Worm (Caenorhabditis elegans) whole organism, L2 larva: ENCODE results near the gene F54C4.4.

Experiments
- C34F6.9 ChIP-seq: fragments of 150-350 bp; optimal IDR thresholded peaks from 2 replicates; lab custom pipeline; 2014; ENCODE audit warnings: missing biosample characterization, missing genetic modification characterization
- F13H6.1 ChIP-seq: sonication (generic microtip); optimal IDR thresholded peaks from 2 replicates; lab custom pipeline; 2016; ENCODE audit warnings: missing genetic modification characterization, missing compliant biosample characterization
- R02D3.7 ChIP-seq: fragments of 150-350 bp; optimal IDR thresholded peaks from 2 replicates; lab custom pipeline; 2014; ENCODE audit warnings: missing biosample characterization, missing genetic modification characterization
- Y55F3AM.14 ChIP-seq: fragments of 200-800 bp; sonication (Bioruptor generic); optimal IDR thresholded peaks from 2 replicates; lab custom pipeline; 2018; ENCODE audit warnings: mild to moderate bottlenecking, missing genetic modification characterization, missing compliant biosample characterization
- ZK546.5 ChIP-seq: sonication (generic microtip); optimal IDR thresholded peaks from 2 replicates; lab custom pipeline; 2017; ENCODE audit warnings: missing biosample characterization, missing genetic modification characterization
- aly-2 ChIP-seq: fragments of 150-350 bp; optimal IDR thresholded peaks from 2 replicates; lab custom pipeline; 2014; ENCODE audit warnings: missing biosample characterization, missing genetic modification characterization
- ama-1 ChIP-seq: fragments of 150-350 bp; optimal IDR thresholded peaks from 2 replicates; lab custom pipeline; 2018; ENCODE audit warnings: inconsistent platforms
- blmp-1 ChIP-seq: sonication (generic microtip); optimal IDR thresholded peaks from 2 replicates; lab custom pipeline; 2017; ENCODE audit warnings: missing genetic modification characterization, mild to moderate bottlenecking, missing compliant biosample characterization, antibody characterized with exemption, moderate library complexity; ENCODE audit not compliant: insufficient read depth
- ceh-16 ChIP-seq: fragments of 150-350 bp; optimal IDR thresholded peaks from 2 replicates; lab custom pipeline; 2014; ENCODE audit warnings: missing biosample characterization, missing genetic modification characterization
- ceh-82 ChIP-seq: fragments of 150-350 bp; optimal IDR thresholded peaks from 2 replicates; lab custom pipeline; 2014; ENCODE audit warnings: missing biosample characterization, missing genetic modification characterization
- crh-2 ChIP-seq: sonication (generic microtip); optimal IDR thresholded peaks from 2 replicates; lab custom pipeline; 2017; ENCODE audit warnings: missing biosample characterization, missing genetic modification characterization
- dmd-4 ChIP-seq: sonication (generic microtip); optimal IDR thresholded peaks from 2 replicates; lab custom pipeline; 2017; ENCODE audit warnings: missing biosample characterization, missing genetic modification characterization
- egl-27 ChIP-seq: sonication (generic microtip); optimal IDR thresholded peaks from 3 replicates; lab custom pipeline; 2017; ENCODE audit warnings: missing biosample characterization, missing genetic modification reagents, missing genetic modification characterization
- elt-1 ChIP-seq: fragments of 150-350 bp; optimal IDR thresholded peaks from 2 replicates; lab custom pipeline; 2014; ENCODE audit warnings: missing biosample characterization, missing genetic modification characterization
- elt-3 ChIP-seq: sonication (generic microtip); optimal IDR thresholded peaks from 2 replicates; lab custom pipeline; 2017; ENCODE audit warnings: missing biosample characterization, missing genetic modification characterization
- fos-1 ChIP-seq: fragments of 150-350 bp; optimal IDR thresholded peaks from 2 replicates; lab custom pipeline; 2014; ENCODE audit warnings: missing biosample characterization, missing genetic modification characterization
- gmeb-1 ChIP-seq: fragments of 150-350 bp; optimal IDR thresholded peaks from 2 replicates; lab custom pipeline; 2014; ENCODE audit warnings: missing biosample characterization, missing genetic modification characterization
- lin-11 ChIP-seq: fragments of 150-350 bp; sonication (generic microtip); optimal IDR thresholded peaks from 2 replicates; lab custom pipeline; 2014; ENCODE audit warnings: missing biosample characterization, missing genetic modification characterization, inconsistent platforms, mixed read lengths
- lin-13 ChIP-seq: fragments of 150-350 bp; optimal IDR thresholded peaks from 2 replicates; lab custom pipeline; 2014; ENCODE audit warnings: missing biosample characterization, missing genetic modification reagents, missing genetic modification characterization
- lin-39 ChIP-seq: fragments of 150-350 bp; optimal IDR thresholded peaks from 2 replicates; lab custom pipeline; 2014; ENCODE audit warnings: missing biosample characterization, missing genetic modification reagents, missing genetic modification characterization
- lsy-2 ChIP-seq, 2 experiments: fragments of 150-350 bp in 1 of 2; sonication (generic microtip) in 1 of 2; optimal IDR thresholded peaks; 2 replicates each; lab custom pipeline; 2014 to 2017; ENCODE audit warnings: missing biosample characterization in 2 of 2, missing genetic modification characterization in 2 of 2
- mab-5 ChIP-seq: fragments of 150-350 bp; optimal IDR thresholded peaks from 2 replicates; lab custom pipeline; 2014; ENCODE audit warnings: missing biosample characterization, missing genetic modification characterization
- mbf-1 ChIP-seq: sonication (generic microtip); optimal IDR thresholded peaks from 2 replicates; lab custom pipeline; 2017; ENCODE audit warnings: missing biosample characterization, missing genetic modification characterization
- mdl-1 ChIP-seq, 2 experiments: fragments of 150-350 bp in 1 of 2; sonication (generic microtip) in 1 of 2; optimal IDR thresholded peaks; 2 replicates each; lab custom pipeline; 2017; ENCODE audit warnings: missing biosample characterization in 2 of 2, missing genetic modification characterization in 2 of 2
- nhr-10 ChIP-seq: sonication (generic microtip); optimal IDR thresholded peaks from 2 replicates; lab custom pipeline; 2017; ENCODE audit warnings: missing biosample characterization, missing genetic modification characterization
- nhr-12 ChIP-seq: fragments of 150-350 bp; optimal IDR thresholded peaks from 2 replicates; lab custom pipeline; 2014; ENCODE audit warnings: missing biosample characterization, missing genetic modification characterization
- nhr-129 ChIP-seq: fragments of 150-350 bp; optimal IDR thresholded peaks from 2 replicates; lab custom pipeline; 2014; ENCODE audit warnings: missing biosample characterization, missing genetic modification characterization
- nhr-21 ChIP-seq: fragments of 150-350 bp; optimal IDR thresholded peaks from 2 replicates; lab custom pipeline; 2014; ENCODE audit warnings: missing biosample characterization, missing genetic modification characterization
- nhr-237 ChIP-seq: fragments of 150-350 bp; optimal IDR thresholded peaks from 2 replicates; lab custom pipeline; 2014; ENCODE audit warnings: missing biosample characterization, missing genetic modification characterization
- nhr-25 ChIP-seq: fragments of 150-350 bp; sonication (generic microtip); optimal IDR thresholded peaks from 3 replicates; lab custom pipeline; 2014; ENCODE audit warnings: missing biosample characterization, missing genetic modification characterization
- nhr-6 ChIP-seq: fragments of 150-350 bp; optimal IDR thresholded peaks from 2 replicates; lab custom pipeline; 2014; ENCODE audit warnings: missing biosample characterization, missing genetic modification characterization
- nhr-77 ChIP-seq: fragments of 150-350 bp; optimal IDR thresholded peaks from 2 replicates; lab custom pipeline; 2014; ENCODE audit warnings: missing biosample characterization, missing genetic modification characterization
- peb-1 ChIP-seq: fragments of 150-350 bp; optimal IDR thresholded peaks from 2 replicates; lab custom pipeline; 2014; ENCODE audit warnings: missing biosample characterization, missing genetic modification characterization
- sem-4 ChIP-seq: fragments of 150-350 bp; optimal IDR thresholded peaks from 2 replicates; lab custom pipeline; 2014; ENCODE audit warnings: missing biosample characterization, missing genetic modification reagents, missing genetic modification characterization
- skn-1 ChIP-seq: sonication (generic microtip); optimal IDR thresholded peaks from 2 replicates; lab custom pipeline; 2017; ENCODE audit warnings: missing biosample characterization, missing genetic modification characterization
- sma-3 ChIP-seq: sonication (generic microtip); optimal IDR thresholded peaks from 2 replicates; lab custom pipeline; 2016; ENCODE audit warnings: missing genetic modification reagents, missing genetic modification characterization, missing compliant biosample characterization
- sma-9 ChIP-seq, 2 experiments: fragments of 150-350 bp in 1 of 2; sonication (generic microtip) in 1 of 2; optimal IDR thresholded peaks; 2 replicates each; lab custom pipeline; 2014 to 2016; ENCODE audit warnings: missing genetic modification characterization in 2 of 2, mild to moderate bottlenecking in 1 of 2, missing biosample characterization in 1 of 2, missing compliant biosample characterization in 1 of 2, missing genetic modification reagents in 1 of 2, moderate library complexity in 1 of 2
- snpc-4 ChIP-seq: fragments of 150-350 bp; optimal IDR thresholded peaks from 2 replicates; lab custom pipeline; 2014; ENCODE audit warnings: missing biosample characterization, missing genetic modification characterization
- unc-39 ChIP-seq: fragments of 150-350 bp; optimal IDR thresholded peaks from 2 replicates; lab custom pipeline; 2014; ENCODE audit warnings: missing biosample characterization, missing genetic modification characterization
- unc-55 ChIP-seq: fragments of 150-350 bp; sonication (generic microtip); optimal IDR thresholded peaks from 3 replicates; lab custom pipeline; 2014; ENCODE audit warnings: missing biosample characterization, missing genetic modification reagents, missing genetic modification characterization
- zag-1 ChIP-seq: fragments of 150-350 bp; optimal IDR thresholded peaks from 2 replicates; lab custom pipeline; 2014; ENCODE audit warnings: missing biosample characterization, missing genetic modification characterization
- ztf-11 ChIP-seq: sonication (generic microtip); optimal IDR thresholded peaks from 2 replicates; lab custom pipeline; 2017; ENCODE audit warnings: missing biosample characterization, missing genetic modification characterization
- ztf-4 ChIP-seq: fragments of 150-350 bp; optimal IDR thresholded peaks from 2 replicates; lab custom pipeline; 2014; ENCODE audit warnings: missing biosample characterization, missing genetic modification characterization

F54C4.4 gene

DNA sequence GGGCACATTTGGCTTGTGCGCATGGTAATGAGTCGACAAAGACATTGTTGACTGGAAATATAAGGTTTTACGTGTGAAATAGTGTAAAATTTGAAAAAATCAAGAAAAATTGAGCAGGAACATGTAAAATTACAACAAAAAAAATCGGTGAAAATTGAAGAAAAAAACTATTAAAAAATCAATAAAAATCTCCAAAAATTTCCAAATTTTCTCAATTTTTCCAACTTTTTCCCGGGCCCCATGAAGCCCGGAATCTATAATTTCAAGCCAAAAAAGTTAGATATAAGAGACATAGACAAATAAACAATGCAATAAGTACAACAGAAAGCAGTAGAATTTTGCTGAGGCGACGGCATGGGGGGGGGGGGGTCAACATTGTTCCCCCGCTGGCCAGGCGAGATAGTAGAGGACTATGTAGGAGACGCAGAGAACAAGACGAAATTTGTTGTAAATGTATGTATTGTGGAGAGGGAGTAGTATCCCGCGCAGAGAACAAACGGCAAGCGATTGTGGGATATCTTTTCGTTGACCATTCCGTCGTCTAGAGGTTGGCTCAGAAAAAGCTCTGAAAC is 7.7 kb upstream of the F54C4.4 start, which contains the start of gene pat-4:
Gene pat-4 (minus strand): TSS at position 51 of the 572 bp plus-strand sequence.
- TF ChIP-seq unc-55 (GFP tag; lab: Kevin White, UChicago) (peak; percentile 17), Y55F3AM.14 (GFP tag; lab: Kevin White, UChicago) (no peak), nhr-6 (tag; lab: Kevin White, UChicago) (no peak), nhr-129 (tag; lab: Kevin White, UChicago) (no peak), lsy-2 (tag; optimal IDR thresholded peaks at IDR 0.05; lab: Kevin White, UChicago) (no peak), ceh-16 (peak; percentile 38), dmd-4 (tag; lab: Kevin White, UChicago) (no peak), C34F6.9 (peak; percentile 20), fos-1 (no peak), nhr-25 (tag; lab: Kevin White, UChicago) (peak; percentile 25), ztf-4 (tag; lab: Kevin White, UChicago) (no peak), ztf-11 (tag; lab: Kevin White, UChicago) (no peak), nhr-237 (tag; lab: Kevin White, UChicago) (no peak), sma-9 (GFP tag; optimal IDR thresholded peaks at IDR 0.05; lab: Kevin White, UChicago) (peak; percentile 36), sma-9 (tag; optimal IDR thresholded peaks at IDR 0.05; lab: Kevin White, UChicago) (no peak), crh-2 (tag; lab: Kevin White, UChicago) (no peak), aly-2 (tag; lab: Kevin White, UChicago) (no peak), nhr-77 (tag; lab: Kevin White, UChicago) (no peak), nhr-12 (tag; lab: Kevin White, UChicago) (no peak), sma-3 (GFP tag; lab: Kevin White, UChicago) (peak; percentile 29), elt-3 (tag; lab: Kevin White, UChicago) (no peak), elt-1 (tag; lab: Kevin White, UChicago) (no peak), lin-11 (tag; lab: Kevin White, UChicago) (no peak), F13H6.1 (tag; lab: Kevin White, UChicago) (peak; percentile 72), ZK546.5 (tag; lab: Kevin White, UChicago) (no peak), lin-39 (tag; lab: Kevin White, UChicago) (no peak), blmp-1 (tag; lab: Kevin White, UChicago) (no peak), ceh-82 (tag; lab: Kevin White, UChicago) (no peak), R02D3.7 (tag; lab: Kevin White, UChicago) (no peak), unc-39 (tag; lab: Kevin White, UChicago) (no peak), nhr-10 (tag; lab: Kevin White, UChicago) (no peak), mbf-1 (tag; lab: Kevin White, UChicago) (no peak), snpc-4 (tag; lab: Kevin White, UChicago) (no peak), mab-5 (tag; lab: Kevin White, UChicago) (no peak), zag-1 (tag; lab: Kevin White, UChicago) (no peak), sem-4 (tag; lab: Kevin White, UChicago) (no peak)
- TF ChIP-seq, all 48 proteins: peak for 7

DNA sequence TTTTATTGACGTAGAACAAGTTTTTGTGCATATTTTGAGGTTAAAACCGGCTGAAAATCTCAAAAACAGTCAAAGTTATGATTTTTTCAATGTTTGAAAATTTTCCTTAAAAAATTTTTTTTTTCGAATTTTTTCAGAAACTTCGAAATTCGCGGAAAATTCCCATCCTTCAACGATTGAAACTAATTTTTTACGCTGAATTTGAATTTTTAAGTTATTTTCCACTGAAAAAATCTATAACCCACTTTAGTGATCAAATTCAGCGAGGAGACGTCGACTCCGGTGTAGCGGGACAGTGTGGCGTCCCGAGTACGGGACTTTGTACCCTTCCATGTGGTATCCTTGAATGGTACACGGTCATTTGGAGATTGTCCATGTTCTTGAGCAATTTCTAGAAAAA is 5.1 kb upstream of the F54C4.4 start:
- TF ChIP-seq sem-4 (tag; lab: Kevin White, UChicago) (no peak), zag-1 (tag; lab: Kevin White, UChicago) (no peak)

DNA sequence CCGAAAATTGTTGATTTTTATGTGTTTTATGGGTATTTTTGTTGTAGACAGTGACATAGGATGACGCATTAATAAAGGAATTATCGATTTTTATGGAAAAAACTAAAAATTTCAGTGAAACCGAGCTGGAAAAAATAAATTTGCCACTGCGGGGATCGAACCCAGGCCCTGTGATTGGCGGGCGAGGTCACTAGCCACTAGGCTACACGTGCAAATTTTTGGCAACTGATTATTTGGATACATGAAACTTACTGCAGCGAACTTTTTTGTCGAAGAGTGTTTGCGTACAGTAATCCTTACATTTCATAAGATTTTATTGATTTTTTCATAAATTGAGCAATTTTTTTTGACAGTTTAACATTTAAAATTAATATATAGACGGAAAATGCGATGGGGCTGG is 2.0 kb upstream of the F54C4.4 start:
- no peak for TF ChIP-seq nhr-12 (tag; lab: Kevin White, UChicago)
- TF ChIP-seq lsy-2 (tag; optimal IDR thresholded peaks at IDR 0.05; lab: Kevin White, UChicago): peak; percentile 17 to 62
- no peak for TF ChIP-seq lin-11 (tag; lab: Kevin White, UChicago)
- TF ChIP-seq fos-1: peak; percentile 49
- peak; percentile 44 for TF ChIP-seq nhr-21 (tag; lab: Kevin White, UChicago)
- TF ChIP-seq blmp-1 (tag; lab: Kevin White, UChicago): no peak
- TF ChIP-seq F13H6.1 (tag; lab: Kevin White, UChicago): no peak
- no peak for TF ChIP-seq lin-13 (GFP tag; lab: Kevin White, UChicago)
- TF ChIP-seq ama-1 (lab: Kevin White, UChicago): peak; percentile 54
- TF ChIP-seq ztf-4 (tag; lab: Kevin White, UChicago): peak; percentile 47
- TF ChIP-seq nhr-10 (tag; lab: Kevin White, UChicago): no peak
- no peak for TF ChIP-seq mdl-1 (tag; optimal IDR thresholded peaks at IDR 0.05; lab: Kevin White, UChicago)
- TF ChIP-seq egl-27 (tag; lab: Kevin White, UChicago): peak; percentile 34
- TF ChIP-seq sma-3 (GFP tag; lab: Kevin White, UChicago): peak; percentile 51
- TF ChIP-seq C34F6.9: peak; percentile 26
- peak; percentile 48 for TF ChIP-seq nhr-129 (tag; lab: Kevin White, UChicago)
- TF ChIP-seq peb-1: no peak
- TF ChIP-seq sma-9 (GFP tag; optimal IDR thresholded peaks at IDR 0.05; lab: Kevin White, UChicago): peak; percentile 5
- no peak for TF ChIP-seq sma-9 (tag; optimal IDR thresholded peaks at IDR 0.05; lab: Kevin White, UChicago)
- peak; percentile 50 for TF ChIP-seq nhr-77 (tag; lab: Kevin White, UChicago)
- no peak for TF ChIP-seq zag-1 (tag; lab: Kevin White, UChicago)
- peak; percentile 48 for TF ChIP-seq crh-2 (tag; lab: Kevin White, UChicago)
- TF ChIP-seq aly-2 (tag; lab: Kevin White, UChicago): no peak
- peak; percentile 10 for TF ChIP-seq R02D3.7 (tag; lab: Kevin White, UChicago)
- TF ChIP-seq Y55F3AM.14 (GFP tag; lab: Kevin White, UChicago): no peak
- no peak for TF ChIP-seq nhr-25 (tag; lab: Kevin White, UChicago)
- TF ChIP-seq elt-1 (tag; lab: Kevin White, UChicago): no peak
- TF ChIP-seq ceh-16: no peak
- TF ChIP-seq mab-5 (tag; lab: Kevin White, UChicago): no peak
- TF ChIP-seq gmeb-1 (tag; lab: Kevin White, UChicago): peak; percentile 45
- no peak for TF ChIP-seq snpc-4 (tag; lab: Kevin White, UChicago)
- no peak for TF ChIP-seq skn-1 (tag; lab: Kevin White, UChicago)
- peak; percentile 52 for TF ChIP-seq unc-55 (GFP tag; lab: Kevin White, UChicago)
- no peak for TF ChIP-seq mbf-1 (tag; lab: Kevin White, UChicago)
- no peak for TF ChIP-seq lin-39 (tag; lab: Kevin White, UChicago)
